Fruit fly (Drosophila melanogaster) whole organism, pupa: ENCODE results near the gene emei.

Source experiments
- CG12605 ChIP-seq: fragments of 200-800 bp; sonication (Bioruptor generic); IDR thresholded peaks from 2 replicates; pipeline ENCODE4 v1.3.6; 2022; ENCODE audit warnings: missing biosample characterization, missing genetic modification characterization
- CG15710 ChIP-seq: fragments of 200-800 bp; sonication (Bioruptor generic); optimal IDR thresholded peaks from 2 replicates; lab custom pipeline; 2018; ENCODE audit warnings: missing biosample characterization, mild to moderate bottlenecking, missing genetic modification characterization, moderate library complexity
- CG17806 ChIP-seq: fragments of 200-800 bp; sonication (Bioruptor generic); optimal IDR thresholded peaks from 2 replicates; lab custom pipeline; 2018; ENCODE audit warnings: missing biosample characterization, mild to moderate bottlenecking, missing genetic modification characterization, moderate library complexity
- CG32121 ChIP-seq: fragments of 200-800 bp; sonication (Bioruptor generic); IDR thresholded peaks from 2 replicates; pipeline ENCODE4 v1.3.6; 2022; ENCODE audit warnings: missing biosample characterization, missing genetic modification characterization
- CG34367 ChIP-seq: fragments of 200-800 bp; sonication (Bioruptor generic); optimal IDR thresholded peaks from 2 replicates; lab custom pipeline; 2018; ENCODE audit warnings: missing biosample characterization, mild to moderate bottlenecking, missing genetic modification characterization
- Ets98B ChIP-seq: fragments of 200-800 bp; sonication (Bioruptor generic); IDR thresholded peaks from 2 replicates; pipeline ENCODE4 v1.3.6; 2022; ENCODE audit warnings: missing biosample characterization, missing genetic modification characterization
- Pif1A ChIP-seq: fragments of 200-800 bp; sonication (Bioruptor generic); optimal IDR thresholded peaks from 3 replicates; lab custom pipeline; 2016; ENCODE audit warnings: missing biosample characterization, missing genetic modification characterization
- Snoo ChIP-seq: fragments of 200-800 bp; sonication (Bioruptor generic); optimal IDR thresholded peaks from 3 replicates; lab custom pipeline; 2017; ENCODE audit warnings: missing biosample characterization, mild to moderate bottlenecking, missing genetic modification characterization, inconsistent platforms
- fd96Ca ChIP-seq: fragments of 200-800 bp; sonication (Bioruptor generic); IDR thresholded peaks from 3 replicates; pipeline ENCODE4 v1.3.6; 2022; ENCODE audit warnings: missing biosample characterization, missing genetic modification characterization

- TF ChIP-seq CG15710: no peak
- no peak for TF ChIP-seq Pif1A
- TF ChIP-seq fd96Ca: no peak
- TF ChIP-seq Ets98B (GFP tag; lab: Robert Waterston, UW): no peak
- TF ChIP-seq CG12605: no peak
- TF ChIP-seq CG32121: no peak
- no peak for TF ChIP-seq CG17806 (tag; lab: Kevin White, UChicago)
- no peak for TF ChIP-seq CG34367
- no peak for TF ChIP-seq Snoo
Measured at dm6 chr3L:11101598-11101997, 7.9 kb upstream of the emei start, which contains the start of gene Elo68beta.
